Fruit fly (Drosophila melanogaster) whole organism, embryonic: ENCODE data around the gene CG10702.
A peak's percentile ranks its signal among the peaks of the same experiment; 100 is the strongest.

Experiments used
- CG10959 ChIP-seq: fragments of 200-800 bp; sonication (Bioruptor generic); IDR thresholded peaks from 2 replicates; pipeline ENCODE4 v1.3.6; 2022; ENCODE audit warnings: missing biosample characterization, missing genetic modification characterization
- CG11093 ChIP-seq: fragments of 200-800 bp; sonication (Bioruptor generic); IDR thresholded peaks from 3 replicates; pipeline ENCODE4 v1.3.6; 2022; ENCODE audit warnings: missing biosample characterization, missing genetic modification characterization
- CG12299 ChIP-seq: fragments of 200-800 bp; sonication (Bioruptor generic); optimal IDR thresholded peaks from 2 replicates; lab custom pipeline; 2018; ENCODE audit warnings: missing biosample characterization, mild to moderate bottlenecking, missing genetic modification characterization
- CG12659 ChIP-seq: fragments of 200-800 bp; sonication (Bioruptor generic); optimal IDR thresholded peaks from 3 replicates; lab custom pipeline; 2017; ENCODE audit warnings: mild to moderate bottlenecking, missing biosample characterization, missing genetic modification reagents, missing genetic modification characterization
- CG13123 ChIP-seq: fragments of 200-800 bp; sonication (Bioruptor generic); optimal IDR thresholded peaks from 2 replicates; lab custom pipeline; 2016; ENCODE audit warnings: missing biosample characterization, missing genetic modification characterization
- CG13296 ChIP-seq: fragments of 200-800 bp; sonication (Bioruptor generic); optimal IDR thresholded peaks from 3 replicates; lab custom pipeline; 2018; ENCODE audit warnings: missing biosample characterization, mild to moderate bottlenecking, missing genetic modification characterization
- CG15601 ChIP-seq: fragments of 200-800 bp; sonication (Bioruptor generic); optimal IDR thresholded peaks from 3 replicates; lab custom pipeline; 2019; ENCODE audit warnings: missing biosample characterization, mild to moderate bottlenecking, missing genetic modification characterization, moderate library complexity
- CG1647 ChIP-seq: fragments of 200-800 bp; sonication (Bioruptor generic); optimal IDR thresholded peaks from 3 replicates; lab custom pipeline; 2016; ENCODE audit warnings: missing biosample characterization, missing genetic modification characterization
- CG17186 ChIP-seq: fragments of 200-800 bp; sonication (Bioruptor generic); optimal IDR thresholded peaks from 3 replicates; lab custom pipeline; 2017; ENCODE audit warnings: missing biosample characterization, missing genetic modification reagents, missing genetic modification characterization
- CG18262 ChIP-seq: fragments of 200-800 bp; optimal IDR thresholded peaks from 3 replicates; lab custom pipeline; 2019; ENCODE audit warnings: missing biosample characterization, mild to moderate bottlenecking, missing genetic modification characterization, moderate library complexity
- CG2875 ChIP-seq: fragments of 200-800 bp; sonication (Bioruptor generic); optimal IDR thresholded peaks from 2 replicates; lab custom pipeline; 2017; ENCODE audit warnings: missing biosample characterization, mild to moderate bottlenecking, missing genetic modification characterization, missing genetic modification reagents
- CG34376 ChIP-seq: fragments of 200-800 bp; sonication (Bioruptor generic); optimal IDR thresholded peaks from 2 replicates; lab custom pipeline; 2018; ENCODE audit warnings: missing biosample characterization, mild to moderate bottlenecking, missing genetic modification characterization
- CG43689 ChIP-seq: fragments of 200-800 bp; sonication (Bioruptor generic); IDR thresholded peaks from 2 replicates; pipeline ENCODE4 v1.3.6; 2022; ENCODE audit warnings: missing biosample characterization, missing genetic modification characterization
- CG8924 ChIP-seq: fragments of 200-800 bp; optimal IDR thresholded peaks from 3 replicates; lab custom pipeline; 2019; ENCODE audit warnings: missing biosample characterization, mild to moderate bottlenecking, missing genetic modification characterization, moderate library complexity
- CG9437 ChIP-seq: fragments of 200-800 bp; sonication (Bioruptor generic); optimal IDR thresholded peaks from 2 replicates; lab custom pipeline; 2018; ENCODE audit warnings: missing biosample characterization, mild to moderate bottlenecking, missing genetic modification characterization
- CG9876 ChIP-seq: fragments of 200-800 bp; sonication (Bioruptor generic); optimal IDR thresholded peaks from 2 replicates; lab custom pipeline; 2016; ENCODE audit warnings: missing biosample characterization, missing genetic modification characterization
- Dbx ChIP-seq: fragments of 200-800 bp; sonication (Bioruptor generic); IDR thresholded peaks from 3 replicates; pipeline ENCODE4 v1.3.6; 2022; ENCODE audit warnings: missing biosample characterization, missing genetic modification characterization
- Deaf1 ChIP-seq: fragments of 200-800 bp; optimal IDR thresholded peaks from 3 replicates; lab custom pipeline; 2019; ENCODE audit warnings: missing biosample characterization, mild to moderate bottlenecking, missing genetic modification characterization, moderate library complexity
- E2f2 ChIP-seq: fragments of 200-800 bp; sonication (Bioruptor generic); IDR thresholded peaks from 2 replicates; pipeline ENCODE4 v1.3.6; 2022; ENCODE audit warnings: missing biosample characterization, missing genetic modification characterization
- GATAe ChIP-seq: fragments of 200-800 bp; sonication (Bioruptor generic); conservative IDR thresholded peaks from 2 replicates; pipeline ENCODE4 v1.3.6; 2022; ENCODE audit warnings: missing biosample characterization, missing genetic modification characterization
- HmgD ChIP-seq: fragments of 200-800 bp; sonication (Bioruptor generic); optimal IDR thresholded peaks from 3 replicates; lab custom pipeline; 2016; ENCODE audit warnings: missing biosample characterization, missing genetic modification characterization
- NfI ChIP-seq: fragments of 200-800 bp; sonication (Bioruptor generic); optimal IDR thresholded peaks from 3 replicates; lab custom pipeline; 2018; ENCODE audit warnings: missing biosample characterization, mild to moderate bottlenecking, missing genetic modification characterization, moderate library complexity
- Side ChIP-seq: fragments of 200-800 bp; sonication (Bioruptor generic); optimal IDR thresholded peaks from 2 replicates; lab custom pipeline; 2016; ENCODE audit warnings: missing biosample characterization, missing genetic modification characterization
- Sry-β ChIP-seq: fragments of 200-800 bp; sonication (Bioruptor generic); optimal IDR thresholded peaks from 2 replicates; lab custom pipeline; 2018; ENCODE audit warnings: missing biosample characterization, mild to moderate bottlenecking, missing genetic modification characterization, moderate library complexity
- Ssrp ChIP-seq: fragments of 200-800 bp; sonication (Bioruptor generic); optimal IDR thresholded peaks from 2 replicates; lab custom pipeline; 2018; ENCODE audit warnings: missing biosample characterization, mild to moderate bottlenecking, missing genetic modification characterization, moderate library complexity
- al ChIP-seq: fragments of 200-800 bp; sonication (Bioruptor generic); IDR thresholded peaks from 2 replicates; pipeline ENCODE4 v1.3.6; 2022; ENCODE audit warnings: missing biosample characterization, missing genetic modification characterization
- amos ChIP-seq: fragments of 200-800 bp; sonication (Bioruptor generic); IDR thresholded peaks from 2 replicates; pipeline ENCODE4 v1.3.6; 2022; ENCODE audit warnings: missing biosample characterization, missing genetic modification characterization; ENCODE audit not compliant: partially characterized antibody
- ap ChIP-seq: fragments of 200-800 bp; sonication (Bioruptor generic); IDR thresholded peaks from 2 replicates; pipeline ENCODE4 v1.3.6; 2022; ENCODE audit warnings: missing biosample characterization, missing genetic modification characterization
- ase ChIP-seq: fragments of 200-800 bp; sonication (Bioruptor generic); IDR thresholded peaks from 3 replicates; pipeline ENCODE4 v1.3.6; 2022; ENCODE audit warnings: missing biosample characterization, missing genetic modification characterization
- chif ChIP-seq, 2 experiments: fragments of 200-800 bp; sonication (Bioruptor generic); optimal IDR thresholded peaks; 3 replicates each; lab custom pipeline; 2016; ENCODE audit warnings: missing biosample characterization in 2 of 2, missing genetic modification characterization in 2 of 2
- ci ChIP-seq: fragments of 200-800 bp; sonication (Bioruptor generic); IDR thresholded peaks from 3 replicates; pipeline ENCODE4 v1.3.6; 2022; ENCODE audit warnings: missing biosample characterization, missing genetic modification characterization
- cwo ChIP-seq: fragments of 200-800 bp; sonication (Bioruptor generic); optimal IDR thresholded peaks from 3 replicates; lab custom pipeline; 2017; ENCODE audit warnings: missing biosample characterization, missing genetic modification characterization, mild to moderate bottlenecking, moderate library complexity, missing genetic modification reagents
- dimm ChIP-seq: fragments of 200-800 bp; sonication (Bioruptor generic); IDR thresholded peaks from 2 replicates; pipeline ENCODE4 v1.3.6; 2022; ENCODE audit warnings: missing biosample characterization, missing genetic modification characterization
- gsb-n ChIP-seq: fragments of 200-800 bp; sonication (Bioruptor generic); optimal IDR thresholded peaks from 3 replicates; lab custom pipeline; 2018; ENCODE audit warnings: missing biosample characterization, mild to moderate bottlenecking, missing genetic modification characterization
- jumu ChIP-seq: fragments of 200-800 bp; sonication (Bioruptor generic); optimal IDR thresholded peaks from 3 replicates; lab custom pipeline; 2016; ENCODE audit warnings: missing biosample characterization, missing genetic modification characterization
- ken ChIP-seq: fragments of 200-800 bp; sonication (Bioruptor generic); IDR thresholded peaks from 3 replicates; pipeline ENCODE4 v1.3.6; 2022; ENCODE audit warnings: missing biosample characterization, missing genetic modification characterization
- kni ChIP-seq: fragments of 200-800 bp; sonication (Bioruptor generic); optimal IDR thresholded peaks from 3 replicates; lab custom pipeline; 2017; ENCODE audit warnings: mild to moderate bottlenecking, missing biosample characterization, missing genetic modification reagents, missing genetic modification characterization
- nerfin-1 ChIP-seq: fragments of 200-800 bp; sonication (Bioruptor generic); optimal IDR thresholded peaks from 3 replicates; lab custom pipeline; 2019; ENCODE audit warnings: missing biosample characterization, mild to moderate bottlenecking, missing genetic modification characterization, moderate library complexity
- nerfin-2 ChIP-seq: fragments of 200-800 bp; sonication (Bioruptor generic); IDR thresholded peaks from 2 replicates; pipeline ENCODE4 v1.3.6; 2022; ENCODE audit warnings: missing biosample characterization, missing genetic modification characterization; ENCODE audit not compliant: partially characterized antibody
- onecut ChIP-seq: fragments of 200-800 bp; sonication (Bioruptor generic); IDR thresholded peaks from 2 replicates; pipeline ENCODE4 v1.3.6; 2022; ENCODE audit warnings: missing biosample characterization, missing genetic modification characterization
- pb ChIP-seq: fragments of 200-800 bp; sonication (Bioruptor generic); optimal IDR thresholded peaks from 3 replicates; lab custom pipeline; 2016; ENCODE audit warnings: missing biosample characterization, missing genetic modification characterization
- pfk ChIP-seq: fragments of 200-800 bp; sonication (Bioruptor generic); optimal IDR thresholded peaks from 2 replicates; lab custom pipeline; 2018; ENCODE audit warnings: missing biosample characterization, mild to moderate bottlenecking, missing genetic modification characterization, moderate library complexity
- pzg ChIP-seq: fragments of 200-800 bp; sonication (Bioruptor generic); optimal IDR thresholded peaks from 3 replicates; lab custom pipeline; 2018; ENCODE audit warnings: missing biosample characterization, mild to moderate bottlenecking, missing genetic modification characterization, moderate library complexity
- ro ChIP-seq: fragments of 200-800 bp; sonication (Bioruptor generic); IDR thresholded peaks from 2 replicates; pipeline ENCODE4 v1.3.6; 2022; ENCODE audit warnings: missing biosample characterization, missing genetic modification characterization
- run ChIP-seq: fragments of 200-800 bp; sonication (Bioruptor generic); optimal IDR thresholded peaks from 3 replicates; lab custom pipeline; 2018; ENCODE audit warnings: missing biosample characterization, mild to moderate bottlenecking, missing genetic modification characterization
- ssp ChIP-seq: fragments of 200-800 bp; sonication (Bioruptor generic); IDR thresholded peaks from 2 replicates; pipeline ENCODE4 v1.3.6; 2022; ENCODE audit warnings: missing biosample characterization, missing genetic modification characterization
- toy ChIP-seq: fragments of 200-800 bp; sonication (Bioruptor generic); IDR thresholded peaks from 2 replicates; pipeline ENCODE4 v1.3.6; 2022; ENCODE audit warnings: missing biosample characterization, missing genetic modification characterization
- trem ChIP-seq: fragments of 200-800 bp; optimal IDR thresholded peaks from 3 replicates; lab custom pipeline; 2019; ENCODE audit warnings: missing biosample characterization, mild to moderate bottlenecking, missing genetic modification characterization, moderate library complexity

CG10702 gene

dm6 chr2L:19021278-19022220, 48.1 kb downstream of the CG10702 start (continued):
- TF ChIP-seq CG34376 (GFP tag; lab: Kevin White, UChicago) (peak; percentile 80), jumu (GFP tag; lab: Kevin White, UChicago) (peak; percentile 37), run (tag; lab: Kevin White, UChicago) (peak; percentile 72), HmgD (GFP tag; lab: Kevin White, UChicago) (no peak), CG10959 (GFP tag; lab: Robert Waterston, UW) (no peak), pzg (no peak), ken (GFP tag; lab: Robert Waterston, UW) (peak; percentile 68; the same call in 1 of the 3 replicates), CG9437 (GFP tag; lab: Kevin White, UChicago) (peak; percentile 76), CG11093 (GFP tag; lab: Robert Waterston, UW) (peak; percentile 60; the same call in 1 of the 3 replicates), pb (GFP tag; lab: Kevin White, UChicago) (no peak), toy (GFP tag; lab: Robert Waterston, UW) (no peak), nerfin-1 (tag; lab: Kevin White, UChicago) (peak; percentile 63), CG18262 (tag; lab: Kevin White, UChicago) (peak; percentile 82), NfI (GFP tag; lab: Kevin White, UChicago) (peak; percentile 83), Sry-β (GFP tag; lab: Kevin White, UChicago) (no peak), CG8924 (peak; percentile 89), al (no peak), GATAe (GFP tag; lab: Robert Waterston, UW) (no peak), CG12659 (GFP tag; lab: Kevin White, UChicago) (peak; percentile 85), ci (peak; percentile 76; the same call in 2 of the 3 replicates), gsb-n (tag; lab: Kevin White, UChicago) (peak; percentile 65), CG15601 (peak; percentile 84), E2f2 (GFP tag; lab: Robert Waterston, UW) (peak; percentile 63; the same call in 1 of the 2 replicates), CG43689 (GFP tag; lab: Robert Waterston, UW) (peak; percentile 31; the same call in 1 of the 2 replicates), CG13123 (peak; percentile 13), CG2875 (GFP tag; lab: Kevin White, UChicago) (peak; percentile 68), kni (GFP tag; lab: Kevin White, UChicago) (no peak), Ssrp (tag; lab: Kevin White, UChicago) (peak; percentile 77), Side (GFP tag; lab: Kevin White, UChicago) (no peak), Dbx (GFP tag; lab: Robert Waterston, UW) (peak; percentile 69; the same call in 2 of the 3 replicates), trem (tag; lab: Kevin White, UChicago) (peak; percentile 9), Deaf1 (tag; lab: Kevin White, UChicago) (peak; percentile 63), ro (GFP tag; lab: Robert Waterston, UW) (peak; percentile 53; the same call in 1 of the 2 replicates), ssp (GFP tag; lab: Robert Waterston, UW) (peak; percentile 51), onecut (peak; percentile 55), pfk (GFP tag; lab: Kevin White, UChicago) (no peak), CG1647 (no peak), nerfin-2 (GFP tag; lab: Robert Waterston, UW) (no peak), dimm (GFP tag; lab: Robert Waterston, UW) (no peak), CG13296 (GFP tag; lab: Kevin White, UChicago) (peak; percentile 80), ase (GFP tag; lab: Robert Waterston, UW) (no peak), cwo (peak; percentile 82), ap (GFP tag; lab: Robert Waterston, UW) (peak; percentile 38; the same call in 1 of the 2 replicates), CG9876 (GFP tag; lab: Kevin White, UChicago) (no peak), chif (GFP tag; optimal IDR thresholded peaks at IDR 0.05; lab: Kevin White, UChicago) (peak; percentile 1 to 50), CG17186 (GFP tag; lab: Kevin White, UChicago) (no peak), amos (GFP tag; lab: Robert Waterston, UW) (0 out of 2 replicates have a peak, but pooled peaks have one; percentile 23), CG12299 (tag; lab: Kevin White, UChicago) (peak; percentile 84)
